Fruit fly (Drosophila melanogaster): Measurements from ENCODE around the gene ATPsyndelta.
A peak's percentile ranks its signal among the peaks of the same experiment; 100 is the strongest.

The ATPsyndelta gene

dm6 chrX:10184355-10185058 lies 28.3 kb upstream of the ATPsyndelta start (continued):
- TF ChIP-seq CG4404 (GFP tag; IDR thresholded peaks at IDR 0.05) (peak; percentile 51), CG2129 (GFP tag; IDR thresholded peaks at IDR 0.05; ENCODE audit: partially characterized antibody) (no peak), lbe (GFP tag; optimal IDR thresholded peaks at IDR 0.05) (no peak), CG1603 (tag; optimal IDR thresholded peaks at IDR 0.05) (no peak), CG3281 (GFP tag; optimal IDR thresholded peaks at IDR 0.05) (peak; percentile 64), bbx (GFP tag; IDR thresholded peaks at IDR 0.05; ENCODE audit: partially characterized antibody) (no peak), disco-r (GFP tag; optimal IDR thresholded peaks at IDR 0.05) (no peak), CG6254 (GFP tag; optimal IDR thresholded peaks at IDR 0.05) (no peak), CG15696 (tag; optimal IDR thresholded peaks at IDR 0.05) (no peak), sens (GFP tag) (no peak), CG7786 (GFP tag; optimal IDR thresholded peaks at IDR 0.05) (peak; percentile 19), fu2 (GFP tag; optimal IDR thresholded peaks at IDR 0.05) (peak; percentile 3), D19B (GFP tag; optimal IDR thresholded peaks at IDR 0.05) (peak; percentile 28), fd3F (GFP tag; optimal IDR thresholded peaks at IDR 0.05) (no peak), CG2889 (GFP tag; IDR thresholded peaks at IDR 0.05) (peak; percentile 47; the same call in 1 of the 3 replicates), CG9727 (GFP tag; optimal IDR thresholded peaks at IDR 0.05) (peak; percentile 27), br (optimal IDR thresholded peaks at IDR 0.05) (no peak), dmrt11E (tag; optimal IDR thresholded peaks at IDR 0.05) (no peak), Opbp (GFP tag; IDR thresholded peaks at IDR 0.05; ENCODE audit: partially characterized antibody) (no peak), Six4 (GFP tag; optimal IDR thresholded peaks at IDR 0.05) (no peak), tup (GFP tag; optimal IDR thresholded peaks at IDR 0.05) (no peak), cad (GFP tag; optimal IDR thresholded peaks at IDR 0.05) (no peak), CG9876 (GFP tag; optimal IDR thresholded peaks at IDR 0.05) (no peak), sqz (GFP tag; optimal IDR thresholded peaks at IDR 0.05) (no peak), CG8290 (GFP tag; optimal IDR thresholded peaks at IDR 0.05) (no peak), CG8290 (tag; optimal IDR thresholded peaks at IDR 0.05) (peak in 1 of 2 experiments; percentile 32), MTF-1 (GFP tag; optimal IDR thresholded peaks at IDR 0.05; ENCODE audit: borderline replicate concordance) (no peak), bsh (GFP tag; optimal IDR thresholded peaks at IDR 0.05) (no peak), jing (GFP tag; optimal IDR thresholded peaks at IDR 0.05) (no peak), al (GFP tag; IDR thresholded peaks at IDR 0.05) (peak; percentile 52; the same call in 1 of the 2 replicates), nom (GFP tag; optimal IDR thresholded peaks at IDR 0.05) (no peak), CG7928 (GFP tag; optimal IDR thresholded peaks at IDR 0.05) (no peak), NC2α (GFP tag; optimal IDR thresholded peaks at IDR 0.05) (no peak), pros (GFP tag; optimal IDR thresholded peaks at IDR 0.05) (no peak), gt (GFP tag; IDR thresholded peaks at IDR 0.05) (no peak), pan (optimal IDR thresholded peaks at IDR 0.05) (no peak), pan (GFP tag; optimal IDR thresholded peaks at IDR 0.05 in 1 of 2, IDR thresholded peaks at IDR 0.05 in 1 of 2) (peak in 1 of 2 experiments; percentile 70), lilli (GFP tag; optimal IDR thresholded peaks at IDR 0.05) (peak; percentile 52), Atf3 (GFP tag; optimal IDR thresholded peaks at IDR 0.05) (no peak), NC2β (GFP tag; optimal IDR thresholded peaks at IDR 0.05) (no peak), Gsc (GFP tag; IDR thresholded peaks at IDR 0.05) (no peak), bowl (GFP tag; IDR thresholded peaks at IDR 0.05) (peak; percentile 38; the same call in 1 of the 2 replicates), phol (tag; optimal IDR thresholded peaks at IDR 0.05) (no peak), Abd-B (GFP tag; optimal IDR thresholded peaks at IDR 0.05) (no peak), Dp (GFP tag; optimal IDR thresholded peaks at IDR 0.05) (no peak), CG8281 (tag; optimal IDR thresholded peaks at IDR 0.05) (no peak), kay (GFP tag; optimal IDR thresholded peaks at IDR 0.05) (no peak), CG11696 (GFP tag; IDR thresholded peaks at IDR 0.05) (0 out of 2 replicates have a peak, but pooled peaks have one; percentile 29), NFAT (GFP tag; IDR thresholded peaks at IDR 0.05) (peak; percentile 46), ems (GFP tag; optimal IDR thresholded peaks at IDR 0.05) (no peak)

All from whole organism, embryonic.